Worm (Caenorhabditis elegans) whole organism, early embryonic: ENCODE data around the gene F46H5.5.

Experiments
- B0310.2 ChIP-seq: sonication (generic microtip); optimal IDR thresholded peaks from 2 replicates; lab custom pipeline; 2016; ENCODE audit warnings: mild to moderate bottlenecking, missing genetic modification characterization, missing compliant biosample characterization
- F13C5.2 ChIP-seq: sonication (generic microtip); optimal IDR thresholded peaks from 2 replicates; lab custom pipeline; 2017; ENCODE audit warnings: mild to moderate bottlenecking, missing genetic modification characterization, inconsistent platforms, missing compliant biosample characterization
- aly-1 ChIP-seq: sonication (generic microtip); optimal IDR thresholded peaks from 2 replicates; lab custom pipeline; 2016; ENCODE audit warnings: missing genetic modification characterization, missing compliant biosample characterization
- ama-1 ChIP-seq: fragments of 150-350 bp; optimal IDR thresholded peaks from 2 replicates; lab custom pipeline; 2014
- ceh-13 ChIP-seq: fragments of 200-800 bp; sonication (Bioruptor generic); optimal IDR thresholded peaks from 2 replicates; lab custom pipeline; 2018; ENCODE audit warnings: mild to moderate bottlenecking, missing genetic modification characterization, missing compliant biosample characterization
- ceh-36 ChIP-seq: sonication (generic microtip); optimal IDR thresholded peaks from 2 replicates; lab custom pipeline; 2016; ENCODE audit warnings: missing genetic modification characterization, inconsistent platforms, missing compliant biosample characterization
- ets-7 ChIP-seq: sonication (generic microtip); optimal IDR thresholded peaks from 2 replicates; lab custom pipeline; 2016; ENCODE audit warnings: missing genotype, missing genetic modification characterization, missing compliant biosample characterization
- flt-1 ChIP-seq: fragments of 200-800 bp; sonication (Bioruptor generic); IDR thresholded peaks from 2 replicates; pipeline ENCODE4 v1.3.6; 2022; ENCODE audit warnings: missing genetic modification characterization, missing compliant biosample characterization
- hmbx-1 ChIP-seq: sonication (generic microtip); optimal IDR thresholded peaks from 2 replicates; lab custom pipeline; 2016; ENCODE audit warnings: mild to moderate bottlenecking, missing genetic modification characterization, missing compliant biosample characterization
- hmg-4 ChIP-seq: fragments of 200-800 bp; sonication (Bioruptor generic); optimal IDR thresholded peaks from 2 replicates; lab custom pipeline; 2018; ENCODE audit warnings: mild to moderate bottlenecking, missing genetic modification characterization, missing compliant biosample characterization
- hnd-1 ChIP-seq: sonication (generic microtip); optimal IDR thresholded peaks from 2 replicates; lab custom pipeline; 2016; ENCODE audit warnings: missing genetic modification characterization, missing compliant biosample characterization
- pes-1 ChIP-seq: fragments of 200-800 bp; sonication (Bioruptor generic); IDR thresholded peaks from 2 replicates; pipeline ENCODE4 v1.3.6; 2022; ENCODE audit warnings: missing genetic modification reagents, missing genetic modification characterization, missing compliant biosample characterization
- scrt-1 ChIP-seq: fragments of 200-800 bp; sonication (Bioruptor generic); IDR thresholded peaks from 2 replicates; pipeline ENCODE4 v1.3.6; 2022; ENCODE audit warnings: missing genetic modification characterization, missing compliant biosample characterization
- sea-1 ChIP-seq: fragments of 200-800 bp; sonication (Bioruptor generic); conservative IDR thresholded peaks from 2 replicates; pipeline ENCODE4 v1.3.6; 2022; ENCODE audit warnings: missing genetic modification characterization, missing compliant biosample characterization
- tbx-11 ChIP-seq: fragments of 200-800 bp; sonication (Bioruptor generic); IDR thresholded peaks from 2 replicates; pipeline ENCODE4 v1.3.6; 2022; ENCODE audit warnings: missing genetic modification characterization, missing compliant biosample characterization
- tbx-37 ChIP-seq: fragments of 200-800 bp; sonication (Bioruptor generic); conservative IDR thresholded peaks from 2 replicates; pipeline ENCODE4 v1.3.6; 2022; ENCODE audit warnings: missing genetic modification reagents, missing genetic modification characterization, missing compliant biosample characterization
- tra-4 ChIP-seq: sonication (generic microtip); optimal IDR thresholded peaks from 2 replicates; lab custom pipeline; 2017; ENCODE audit warnings: missing genetic modification characterization, missing compliant biosample characterization

Gene F46H5.5

ce11 chrX:7256891-7257290 lies at the start of gene F46H5.5:
TSS of gene F46H5.5 (minus strand) at chrX:7256991.
- no peak for TF ChIP-seq ama-1 (lab: Kevin White, UChicago)
- no peak for TF ChIP-seq hnd-1 (tag; lab: Kevin White, UChicago)

DNA sequence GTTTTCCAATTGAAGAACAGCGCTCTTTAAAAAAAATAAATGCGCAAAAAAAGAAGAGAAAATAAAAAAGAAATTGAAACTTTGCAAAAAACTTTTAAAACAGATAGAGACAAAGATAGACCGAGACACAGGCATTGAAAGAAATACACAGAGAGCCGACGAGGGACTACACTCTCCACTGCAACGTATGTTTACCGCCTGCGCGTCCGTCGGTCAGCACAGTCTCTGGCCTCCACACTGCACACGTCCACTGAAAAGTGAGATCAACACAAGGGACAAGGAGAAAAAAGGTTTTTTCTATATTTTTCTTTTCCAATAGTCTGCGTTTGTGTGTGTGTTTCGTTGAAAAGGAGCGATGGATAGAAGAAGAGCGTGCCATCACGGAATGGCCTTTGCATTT lies 49.6 kb upstream of the F46H5.5 start:
- TF ChIP-seq tbx-37 (GFP tag; lab: Robert Waterston, UW) (no peak), F13C5.2 (tag; lab: Kevin White, UChicago) (peak; percentile 8), hmg-4 (GFP tag; lab: Kevin White, UChicago) (peak; percentile 13)

- TF ChIP-seq F13C5.2 (tag; lab: Kevin White, UChicago) = no peak
- no peak for TF ChIP-seq flt-1
- TF ChIP-seq scrt-1 = no peak
- TF ChIP-seq tra-4 (tag; lab: Kevin White, UChicago) = no peak
- no peak for TF ChIP-seq hnd-1 (tag; lab: Kevin White, UChicago)
- TF ChIP-seq tbx-11 (GFP tag; lab: Robert Waterston, UW) = no peak
- TF ChIP-seq ama-1 (lab: Kevin White, UChicago) = no peak
- TF ChIP-seq tbx-37 (GFP tag; lab: Robert Waterston, UW) = no peak
- no peak for TF ChIP-seq aly-1
- no peak for TF ChIP-seq ceh-36 (tag; lab: Kevin White, UChicago)
- no peak for TF ChIP-seq ets-7 (tag; lab: Kevin White, UChicago)
- TF ChIP-seq ceh-13 (GFP tag; lab: Kevin White, UChicago) = no peak
- no peak for TF ChIP-seq hmg-4 (GFP tag; lab: Kevin White, UChicago)
- no peak for TF ChIP-seq sea-1 (GFP tag; lab: Robert Waterston, UW)
- TF ChIP-seq pes-1 (GFP tag; lab: Robert Waterston, UW) = no peak
- TF ChIP-seq B0310.2 (tag; lab: Kevin White, UChicago) = no peak
- no peak for TF ChIP-seq hmbx-1 (tag; lab: Kevin White, UChicago)
Observed at ce11 chrX:7305520-7306186, 48.9 kb upstream of the F46H5.5 start, which contains the start of gene sur-5. TSS of gene sur-5 (minus strand) at chrX:7305570.

ce11 chrX:7303115-7303514 lies 46.3 kb upstream of the F46H5.5 start:
- TF ChIP-seq F13C5.2 (tag; lab: Kevin White, UChicago) (no peak), sea-1 (GFP tag; lab: Robert Waterston, UW) (no peak), ceh-36 (tag; lab: Kevin White, UChicago) (no peak), pes-1 (GFP tag; lab: Robert Waterston, UW) (no peak), ceh-13 (GFP tag; lab: Kevin White, UChicago) (no peak), ets-7 (tag; lab: Kevin White, UChicago) (no peak), aly-1 (no peak), tbx-11 (GFP tag; lab: Robert Waterston, UW) (no peak), tra-4 (tag; lab: Kevin White, UChicago) (no peak), hmbx-1 (tag; lab: Kevin White, UChicago) (no peak), hnd-1 (tag; lab: Kevin White, UChicago) (no peak), hmg-4 (GFP tag; lab: Kevin White, UChicago) (no peak), B0310.2 (tag; lab: Kevin White, UChicago) (no peak), tbx-37 (GFP tag; lab: Robert Waterston, UW) (no peak), flt-1 (no peak), ama-1 (lab: Kevin White, UChicago) (no peak)

DNA sequence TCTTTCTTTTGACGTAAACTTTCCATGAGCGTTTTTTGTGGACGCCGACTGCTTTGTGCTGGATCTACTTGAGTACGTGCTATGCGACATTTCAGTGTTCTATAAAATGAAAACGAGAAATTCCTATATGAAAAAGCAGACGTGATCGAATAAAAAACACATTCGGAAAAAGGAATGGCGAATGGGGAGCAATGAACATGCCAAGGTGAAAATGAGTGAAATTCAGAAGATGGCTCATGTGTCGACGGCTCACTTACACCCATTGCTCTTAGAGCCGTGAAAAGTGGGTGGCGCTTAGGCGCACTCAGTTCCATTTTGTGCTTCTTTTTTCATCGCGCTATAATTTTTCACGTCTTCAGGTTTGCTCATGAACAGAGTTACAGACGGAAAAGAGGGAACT lies 41.9 kb upstream of the F46H5.5 start, which contains the start of gene K03A1.4:
K03A1.4 (minus strand) TSS at position 101 of the 400 bp plus-strand sequence.
- TF ChIP-seq ceh-36 (tag; lab: Kevin White, UChicago) (no peak), F13C5.2 (tag; lab: Kevin White, UChicago) (no peak), tra-4 (tag; lab: Kevin White, UChicago) (no peak), scrt-1 (no peak), ama-1 (lab: Kevin White, UChicago) (no peak), sea-1 (GFP tag; lab: Robert Waterston, UW) (no peak), tbx-11 (GFP tag; lab: Robert Waterston, UW) (no peak), B0310.2 (tag; lab: Kevin White, UChicago) (no peak), ets-7 (tag; lab: Kevin White, UChicago) (no peak), ceh-13 (GFP tag; lab: Kevin White, UChicago) (no peak), hmg-4 (GFP tag; lab: Kevin White, UChicago) (no peak), aly-1 (no peak), tbx-37 (GFP tag; lab: Robert Waterston, UW) (no peak)

DNA sequence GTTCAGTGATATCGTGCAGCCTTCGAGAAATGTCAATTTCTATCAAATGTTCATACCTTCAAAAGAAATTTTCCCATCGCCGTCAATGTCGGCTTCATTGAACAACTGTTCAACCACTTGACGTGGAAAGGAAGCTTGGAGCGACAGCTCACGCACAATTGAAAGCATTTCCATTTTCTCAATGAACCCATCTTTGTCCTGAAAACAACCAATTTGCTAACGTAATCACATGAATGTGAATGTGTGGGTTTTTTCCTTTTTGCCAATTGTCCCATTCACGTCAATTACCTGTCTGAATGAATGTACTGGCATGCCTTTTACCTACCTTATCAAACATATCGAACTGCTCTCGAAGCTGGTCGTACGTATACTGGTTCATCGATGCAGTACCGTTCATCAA lies 39.5 kb upstream of the F46H5.5 start:
- no peak for TF ChIP-seq flt-1
- TF ChIP-seq hnd-1 (tag; lab: Kevin White, UChicago) = no peak
- TF ChIP-seq sea-1 (GFP tag; lab: Robert Waterston, UW) = no peak
- TF ChIP-seq F13C5.2 (tag; lab: Kevin White, UChicago) = no peak
- TF ChIP-seq B0310.2 (tag; lab: Kevin White, UChicago) = no peak
- no peak for TF ChIP-seq ets-7 (tag; lab: Kevin White, UChicago)
- no peak for TF ChIP-seq pes-1 (GFP tag; lab: Robert Waterston, UW)
- no peak for TF ChIP-seq ceh-36 (tag; lab: Kevin White, UChicago)
- TF ChIP-seq scrt-1 = no peak
- TF ChIP-seq hmbx-1 (tag; lab: Kevin White, UChicago) = no peak

- TF ChIP-seq ets-7 (tag; lab: Kevin White, UChicago) = no peak
- TF ChIP-seq pes-1 (GFP tag; lab: Robert Waterston, UW) = no peak
- TF ChIP-seq tbx-11 (GFP tag; lab: Robert Waterston, UW) = no peak
- TF ChIP-seq ceh-36 (tag; lab: Kevin White, UChicago) = no peak
- TF ChIP-seq sea-1 (GFP tag; lab: Robert Waterston, UW) = no peak
- no peak for TF ChIP-seq aly-1
- TF ChIP-seq tra-4 (tag; lab: Kevin White, UChicago) = no peak
- no peak for TF ChIP-seq ceh-13 (GFP tag; lab: Kevin White, UChicago)
- TF ChIP-seq tbx-37 (GFP tag; lab: Robert Waterston, UW) = no peak
- no peak for TF ChIP-seq hnd-1 (tag; lab: Kevin White, UChicago)
- TF ChIP-seq B0310.2 (tag; lab: Kevin White, UChicago) = no peak
- TF ChIP-seq hmg-4 (GFP tag; lab: Kevin White, UChicago) = no peak
- no peak for TF ChIP-seq F13C5.2 (tag; lab: Kevin White, UChicago)
- TF ChIP-seq hmbx-1 (tag; lab: Kevin White, UChicago) = no peak
- no peak for TF ChIP-seq scrt-1
- no peak for TF ChIP-seq ama-1 (lab: Kevin White, UChicago)
- TF ChIP-seq flt-1 = no peak
Observed at ce11 chrX:7291810-7292209, 35.0 kb upstream of the F46H5.5 start, which contains the start of gene lron-7. TSS of gene lron-7 (plus strand) at chrX:7292132.
